Fruit fly (Drosophila melanogaster) whole organism, embryonic: ENCODE measurements around the gene Drgx.

ENCODE experiments used
- CG14667 ChIP-seq: fragments of 200-800 bp; sonication (Bioruptor generic); IDR thresholded peaks from 2 replicates; pipeline ENCODE4 v1.3.6; 2022; ENCODE audit warnings: missing biosample characterization, missing genetic modification characterization
- CG1602 ChIP-seq: fragments of 200-800 bp; sonication (Bioruptor generic); optimal IDR thresholded peaks from 3 replicates; lab custom pipeline; 2016; ENCODE audit warnings: missing biosample characterization, missing genetic modification characterization
- CG16779 ChIP-seq: fragments of 200-800 bp; sonication (Bioruptor generic); IDR thresholded peaks from 2 replicates; pipeline ENCODE4 v1.3.6; 2022; ENCODE audit warnings: missing biosample characterization, missing genetic modification characterization
- CG17612 ChIP-seq: fragments of 200-800 bp; sonication (Bioruptor generic); IDR thresholded peaks from 2 replicates; pipeline ENCODE4 v1.3.6; 2022; ENCODE audit warnings: missing biosample characterization, missing genetic modification characterization
- CG18011 ChIP-seq: fragments of 200-800 bp; sonication (Bioruptor generic); optimal IDR thresholded peaks from 2 replicates; lab custom pipeline; 2017; ENCODE audit warnings: missing biosample characterization, missing genetic modification characterization, mild to moderate bottlenecking, moderate library complexity, missing genotype
- CG18619 ChIP-seq: fragments of 200-800 bp; sonication (Bioruptor generic); optimal IDR thresholded peaks from 3 replicates; lab custom pipeline; 2017; ENCODE audit warnings: missing biosample characterization, mild to moderate bottlenecking, missing genetic modification characterization
- CG2199 ChIP-seq: fragments of 200-800 bp; sonication (Bioruptor generic); IDR thresholded peaks from 3 replicates; pipeline ENCODE4 v1.3.6; 2022; ENCODE audit warnings: missing biosample characterization, missing genetic modification characterization
- CG2678 ChIP-seq: fragments of 200-800 bp; sonication (Bioruptor generic); optimal IDR thresholded peaks from 3 replicates; lab custom pipeline; 2019; ENCODE audit warnings: missing biosample characterization, mild to moderate bottlenecking, missing genetic modification characterization, moderate library complexity
- CG2875 ChIP-seq: fragments of 200-800 bp; sonication (Bioruptor generic); optimal IDR thresholded peaks from 2 replicates; lab custom pipeline; 2017; ENCODE audit warnings: missing biosample characterization, mild to moderate bottlenecking, missing genetic modification characterization, missing genetic modification reagents
- CG5180 ChIP-seq: fragments of 200-800 bp; sonication (Bioruptor generic); optimal IDR thresholded peaks from 3 replicates; lab custom pipeline; 2017; ENCODE audit warnings: missing biosample characterization, missing genetic modification characterization, mild to moderate bottlenecking, moderate library complexity, missing genetic modification reagents
- CG6254 ChIP-seq: fragments of 200-800 bp; sonication (Bioruptor generic); optimal IDR thresholded peaks from 3 replicates; lab custom pipeline; 2017; ENCODE audit warnings: mild to moderate bottlenecking, missing biosample characterization, missing genetic modification reagents, missing genetic modification characterization
- CG8290 ChIP-seq, 3 experiments: fragments of 200-800 bp; sonication (Bioruptor generic); optimal IDR thresholded peaks; 2 replicates each; lab custom pipeline; 2016 to 2019; ENCODE audit warnings: missing biosample characterization in 3 of 3, missing genetic modification characterization in 3 of 3, mild to moderate bottlenecking in 2 of 3, moderate library complexity in 1 of 3
- CG8924 ChIP-seq: fragments of 200-800 bp; optimal IDR thresholded peaks from 3 replicates; lab custom pipeline; 2019; ENCODE audit warnings: missing biosample characterization, mild to moderate bottlenecking, missing genetic modification characterization, moderate library complexity
- CTCF ChIP-seq: fragments of 200-800 bp; sonication (Bioruptor generic); optimal IDR thresholded peaks from 2 replicates; lab custom pipeline; 2017; ENCODE audit warnings: missing biosample characterization, mild to moderate bottlenecking, missing genetic modification characterization, moderate library complexity
- CrebB ChIP-seq: fragments of 200-800 bp; sonication (Bioruptor generic); optimal IDR thresholded peaks from 3 replicates; lab custom pipeline; 2018; ENCODE audit warnings: missing biosample characterization, mild to moderate bottlenecking, missing genetic modification characterization
- D ChIP-seq, 2 experiments: fragments of 200-800 bp in 1 of 2; fragments of >200 bp in 1 of 2; sonication (Bioruptor generic) in 1 of 2; optimal IDR thresholded peaks; 2 replicates in 1 of 2; 3 replicates in 1 of 2; lab custom pipeline; 2017; ENCODE audit warnings: mild to moderate bottlenecking in 1 of 2, missing biosample characterization in 1 of 2, missing genetic modification characterization in 1 of 2, missing genetic modification reagents in 1 of 2
- Hand ChIP-seq: fragments of 200-800 bp; sonication (Bioruptor generic); optimal IDR thresholded peaks from 2 replicates; lab custom pipeline; 2017; ENCODE audit warnings: mild to moderate bottlenecking, missing biosample characterization, missing genetic modification reagents, missing genetic modification characterization
- Hr51 ChIP-seq, 2 experiments: fragments of 200-800 bp; sonication (Bioruptor generic); optimal IDR thresholded peaks; 2 replicates in 1 of 2; 3 replicates in 1 of 2; lab custom pipeline; 2016 to 2018; ENCODE audit warnings: missing biosample characterization in 2 of 2, missing genetic modification characterization in 2 of 2, mild to moderate bottlenecking in 1 of 2, moderate library complexity in 1 of 2
- Hr78 ChIP-seq, 2 experiments: fragments of 200-800 bp in 1 of 2; fragments of >200 bp in 1 of 2; sonication (Bioruptor generic) in 1 of 2; optimal IDR thresholded peaks; 2 replicates each; lab custom pipeline; 2017 to 2019; ENCODE audit warnings: missing biosample characterization in 2 of 2, missing genetic modification characterization in 2 of 2, mild to moderate bottlenecking in 1 of 2, moderate library complexity in 1 of 2
- Kr ChIP-seq: fragments of 200-800 bp; sonication (Bioruptor generic); optimal IDR thresholded peaks from 2 replicates; lab custom pipeline; 2017; ENCODE audit warnings: missing biosample characterization, mild to moderate bottlenecking, missing genetic modification characterization
- NFAT ChIP-seq: fragments of 200-800 bp; sonication (Bioruptor generic); IDR thresholded peaks from 2 replicates; pipeline ENCODE4 v1.3.6; 2022; ENCODE audit warnings: missing biosample characterization, missing genetic modification characterization
- Rfx ChIP-seq: fragments of 200-800 bp; sonication (Bioruptor generic); IDR thresholded peaks from 2 replicates; pipeline ENCODE4 v1.3.6; 2022; ENCODE audit warnings: missing biosample characterization, missing genetic modification characterization
- Scr ChIP-seq: fragments of 200-800 bp; sonication (Bioruptor generic); IDR thresholded peaks from 2 replicates; pipeline ENCODE4 v1.3.6; 2022; ENCODE audit warnings: missing biosample characterization, missing genetic modification characterization; ENCODE audit not compliant: partially characterized antibody
- Sin3A ChIP-seq: fragments of >200 bp; optimal IDR thresholded peaks from 2 replicates; lab custom pipeline; 2018
- Sox102F ChIP-seq: fragments of 200-800 bp; sonication (Bioruptor generic); optimal IDR thresholded peaks from 2 replicates; lab custom pipeline; 2018; ENCODE audit warnings: missing biosample characterization, mild to moderate bottlenecking, missing genetic modification characterization, moderate library complexity
- Sry-β ChIP-seq: fragments of 200-800 bp; sonication (Bioruptor generic); optimal IDR thresholded peaks from 2 replicates; lab custom pipeline; 2018; ENCODE audit warnings: missing biosample characterization, mild to moderate bottlenecking, missing genetic modification characterization, moderate library complexity
- Usf ChIP-seq: fragments of 200-800 bp; sonication (Bioruptor generic); optimal IDR thresholded peaks from 2 replicates; lab custom pipeline; 2017; ENCODE audit warnings: missing genotype, missing biosample characterization, missing genetic modification characterization
- ap ChIP-seq: fragments of 200-800 bp; sonication (Bioruptor generic); IDR thresholded peaks from 2 replicates; pipeline ENCODE4 v1.3.6; 2022; ENCODE audit warnings: missing biosample characterization, missing genetic modification characterization
- ara ChIP-seq: fragments of 200-800 bp; sonication (Bioruptor generic); IDR thresholded peaks from 2 replicates; pipeline ENCODE4 v1.3.6; 2022; ENCODE audit warnings: missing biosample characterization, missing genetic modification characterization
- ato ChIP-seq: fragments of 200-800 bp; sonication (Bioruptor generic); IDR thresholded peaks from 2 replicates; pipeline ENCODE4 v1.3.6; 2022; ENCODE audit warnings: missing biosample characterization, missing genetic modification characterization; ENCODE audit not compliant: partially characterized antibody
- bab2 ChIP-seq: fragments of 200-800 bp; sonication (Bioruptor generic); optimal IDR thresholded peaks from 2 replicates; lab custom pipeline; 2016; ENCODE audit warnings: missing biosample characterization, missing genetic modification characterization
- bbx ChIP-seq: fragments of 200-800 bp; sonication (Bioruptor generic); IDR thresholded peaks from 2 replicates; pipeline ENCODE4 v1.3.6; 2022; ENCODE audit warnings: missing biosample characterization, missing genetic modification characterization; ENCODE audit not compliant: partially characterized antibody
- bcd ChIP-seq: fragments of 200-800 bp; sonication (Bioruptor generic); optimal IDR thresholded peaks from 2 replicates; lab custom pipeline; 2017; ENCODE audit warnings: missing biosample characterization, mild to moderate bottlenecking, missing genetic modification characterization
- caup ChIP-seq: fragments of 200-800 bp; sonication (Bioruptor generic); optimal IDR thresholded peaks from 3 replicates; lab custom pipeline; 2017; ENCODE audit warnings: missing biosample characterization, mild to moderate bottlenecking, missing genetic modification characterization, moderate library complexity; ENCODE audit not compliant: severe bottlenecking
- emc ChIP-seq: fragments of 200-800 bp; sonication (Bioruptor generic); optimal IDR thresholded peaks from 2 replicates; lab custom pipeline; 2016; ENCODE audit warnings: missing biosample characterization, missing genetic modification characterization
- hth ChIP-seq: fragments of >200 bp; optimal IDR thresholded peaks from 2 replicates; lab custom pipeline; 2017; ENCODE audit warnings: inconsistent platforms
- jumu ChIP-seq: fragments of 200-800 bp; sonication (Bioruptor generic); optimal IDR thresholded peaks from 3 replicates; lab custom pipeline; 2016; ENCODE audit warnings: missing biosample characterization, missing genetic modification characterization
- lilli ChIP-seq: fragments of 200-800 bp; sonication (Bioruptor generic); optimal IDR thresholded peaks from 3 replicates; lab custom pipeline; 2016; ENCODE audit warnings: missing biosample characterization, missing genetic modification characterization
- nerfin-2 ChIP-seq: fragments of 200-800 bp; sonication (Bioruptor generic); IDR thresholded peaks from 2 replicates; pipeline ENCODE4 v1.3.6; 2022; ENCODE audit warnings: missing biosample characterization, missing genetic modification characterization; ENCODE audit not compliant: partially characterized antibody
- nom ChIP-seq: fragments of 200-800 bp; sonication (Bioruptor generic); optimal IDR thresholded peaks from 2 replicates; lab custom pipeline; 2017; ENCODE audit warnings: missing biosample characterization, missing genetic modification characterization, mild to moderate bottlenecking, moderate library complexity, missing genetic modification reagents
- sima ChIP-seq: fragments of 200-800 bp; sonication (Bioruptor generic); optimal IDR thresholded peaks from 2 replicates; lab custom pipeline; 2016; ENCODE audit warnings: missing biosample characterization, missing genetic modification characterization
- so ChIP-seq: fragments of 200-800 bp; sonication (Bioruptor generic); IDR thresholded peaks from 3 replicates; pipeline ENCODE4 v1.3.6; 2022; ENCODE audit warnings: missing biosample characterization, missing genetic modification characterization
- sqz ChIP-seq: fragments of 200-800 bp; sonication (Bioruptor generic); optimal IDR thresholded peaks from 3 replicates; lab custom pipeline; 2018; ENCODE audit warnings: missing biosample characterization, mild to moderate bottlenecking, missing genetic modification characterization
- sug ChIP-seq: fragments of 200-800 bp; optimal IDR thresholded peaks from 2 replicates; lab custom pipeline; 2019; ENCODE audit warnings: missing biosample characterization, mild to moderate bottlenecking, missing genetic modification characterization, moderate library complexity
- tap ChIP-seq: fragments of 200-800 bp; optimal IDR thresholded peaks from 3 replicates; lab custom pipeline; 2019; ENCODE audit warnings: missing biosample characterization, mild to moderate bottlenecking, missing genetic modification characterization, moderate library complexity
- unc-4 ChIP-seq: fragments of 200-800 bp; sonication (Bioruptor generic); IDR thresholded peaks from 2 replicates; pipeline ENCODE4 v1.3.6; 2022; ENCODE audit warnings: missing biosample characterization, missing genetic modification characterization; ENCODE audit not compliant: partially characterized antibody
- zen ChIP-seq: fragments of 200-800 bp; sonication (Bioruptor generic); optimal IDR thresholded peaks from 3 replicates; lab custom pipeline; 2018; ENCODE audit warnings: missing biosample characterization, mild to moderate bottlenecking, missing genetic modification characterization, moderate library complexity

Drgx gene

DNA sequence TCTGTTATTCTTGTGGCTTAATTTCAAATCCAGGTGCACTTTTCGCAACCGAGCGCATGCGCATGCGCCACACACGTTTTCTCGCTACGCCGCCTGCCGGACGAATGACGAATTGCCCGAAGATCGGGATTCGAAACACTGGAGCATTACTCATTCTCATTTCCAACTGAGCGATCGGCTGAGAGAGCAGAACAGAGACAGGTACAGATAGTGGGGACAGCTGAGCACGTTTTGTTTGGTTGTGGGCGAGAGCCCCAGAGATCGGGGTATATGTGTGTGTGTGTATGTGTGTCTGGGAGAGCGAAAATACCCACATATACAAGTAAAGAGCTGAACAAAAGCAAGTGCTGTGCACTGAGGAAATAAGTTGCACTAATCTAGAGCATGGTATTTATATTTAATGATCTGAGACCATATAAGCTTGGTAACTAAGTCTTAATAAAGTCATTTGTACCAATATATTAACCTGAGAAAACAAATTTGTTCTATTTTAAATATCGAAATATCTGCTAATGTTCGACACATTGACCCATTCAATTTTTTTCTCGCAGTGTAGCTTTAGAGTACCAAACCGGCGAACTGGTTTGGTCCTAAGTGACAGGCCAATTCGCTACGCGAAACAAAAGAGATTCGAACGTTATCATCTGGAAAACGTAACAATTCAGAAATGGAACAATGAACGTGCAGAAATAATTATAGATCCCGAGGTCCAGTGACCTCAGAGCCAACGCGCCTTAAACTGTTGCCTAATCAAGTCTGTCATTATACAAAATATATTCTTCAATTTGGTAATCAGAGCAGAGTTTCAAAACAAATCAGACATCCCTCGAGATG, 30.3 kb upstream of the Drgx start (continued):
- TF ChIP-seq CG5180 (GFP tag; lab: Kevin White, UChicago) (peak; percentile 93), bab2 (GFP tag; lab: Kevin White, UChicago) (peak; percentile 93), CG2875 (peak; percentile 90), bcd (peak; percentile 97), CG16779 (GFP tag; lab: Robert Waterston, UW) (peak; percentile 95), NFAT (GFP tag; lab: Robert Waterston, UW) (peak; percentile 97), CG6254 (GFP tag; lab: Kevin White, UChicago) (peak; percentile 97), caup (GFP tag; lab: Kevin White, UChicago) (peak; percentile 91), nom (GFP tag; lab: Kevin White, UChicago) (peak; percentile 96), hth (lab: Kevin White, UChicago) (no peak), so (GFP tag; lab: Robert Waterston, UW) (peak; percentile 98), jumu (GFP tag; lab: Kevin White, UChicago) (peak; percentile 97), Hr51 (GFP tag; optimal IDR thresholded peaks at IDR 0.05; lab: Kevin White, UChicago) (peak; percentile 95 to 98), lilli (GFP tag; lab: Kevin White, UChicago) (peak; percentile 99), CG18619 (GFP tag; lab: Kevin White, UChicago) (peak; percentile 90), Usf (GFP tag; lab: Kevin White, UChicago) (peak; percentile 81), Sox102F (GFP tag; lab: Kevin White, UChicago) (peak; percentile 91), CG2678 (tag; lab: Kevin White, UChicago) (peak; percentile 99), CTCF (GFP tag; lab: Kevin White, UChicago) (peak; percentile 81), ara (peak; percentile 99), zen (tag; lab: Kevin White, UChicago) (peak; percentile 100), CG17612 (GFP tag; lab: Robert Waterston, UW) (peak; percentile 97), Sin3A (lab: Kevin White, UChicago) (no peak), Kr (GFP tag; lab: Kevin White, UChicago) (peak; percentile 69), Hr78 (GFP tag; optimal IDR thresholded peaks at IDR 0.05; lab: Kevin White, UChicago) (peak in 1 of 2 experiments; percentile 95), Rfx (GFP tag; lab: Robert Waterston, UW) (peak; percentile 97), CrebB (peak; percentile 91), CG14667 (GFP tag; lab: Robert Waterston, UW) (peak; percentile 97), CG2199 (peak; percentile 98), sima (GFP tag; lab: Kevin White, UChicago) (peak; percentile 84), Sry-β (GFP tag; lab: Kevin White, UChicago) (peak; percentile 73), bbx (GFP tag; lab: Robert Waterston, UW) (peak; percentile 43), sug (tag; lab: Kevin White, UChicago) (peak; percentile 93), CG8290 (GFP tag; optimal IDR thresholded peaks at IDR 0.05; lab: Kevin White, UChicago) (peak; percentile 97), CG8290 (tag; optimal IDR thresholded peaks at IDR 0.05; lab: Kevin White, UChicago) (peak; percentile 82 to 94), ato (peak; percentile 20; the same call in 1 of the 2 replicates), tap (tag; lab: Kevin White, UChicago) (peak; percentile 98), nerfin-2 (GFP tag; lab: Robert Waterston, UW) (no peak), emc (GFP tag; lab: Kevin White, UChicago) (peak; percentile 69), Scr (GFP tag; lab: Robert Waterston, UW) (peak; percentile 49; the same call in 1 of the 2 replicates), Hand (GFP tag; lab: Kevin White, UChicago) (peak; percentile 87), D (optimal IDR thresholded peaks at IDR 0.05; lab: Kevin White, UChicago) (peak; percentile 69), D (GFP tag; optimal IDR thresholded peaks at IDR 0.05; lab: Kevin White, UChicago) (peak; percentile 98), CG18011 (GFP tag; lab: Kevin White, UChicago) (peak; percentile 72), unc-4 (GFP tag; lab: Robert Waterston, UW) (no peak), CG1602 (peak; percentile 92), ap (GFP tag; lab: Robert Waterston, UW) (peak; percentile 97), sqz (peak; percentile 97), CG8924 (tag; lab: Kevin White, UChicago) (peak; percentile 97)
